Fruit fly (Drosophila melanogaster) whole organism, embryonic: ENCODE results near the gene AP-1sigma.

Experiments used
- CG10267 ChIP-seq: fragments of 200-800 bp; sonication (Bioruptor generic); optimal IDR thresholded peaks from 2 replicates; lab custom pipeline; 2018; ENCODE audit warnings: missing biosample characterization, mild to moderate bottlenecking, missing genetic modification characterization, moderate library complexity
- CG11560 ChIP-seq: fragments of 200-800 bp; sonication (Bioruptor generic); IDR thresholded peaks from 3 replicates; pipeline ENCODE4 v1.3.6; 2022; ENCODE audit warnings: missing biosample characterization, missing genetic modification characterization
- CG11695 ChIP-seq: fragments of 200-800 bp; sonication (Bioruptor generic); IDR thresholded peaks from 3 replicates; pipeline ENCODE4 v1.3.6; 2022; ENCODE audit warnings: missing biosample characterization, missing genetic modification characterization
- CG12744 ChIP-seq: fragments of 200-800 bp; sonication (Bioruptor generic); optimal IDR thresholded peaks from 2 replicates; lab custom pipeline; 2016; ENCODE audit warnings: missing biosample characterization, missing genetic modification characterization
- CG13894 ChIP-seq: fragments of 200-800 bp; sonication (Bioruptor generic); optimal IDR thresholded peaks from 3 replicates; lab custom pipeline; 2018; ENCODE audit warnings: missing biosample characterization, mild to moderate bottlenecking, missing genetic modification characterization, moderate library complexity
- CG14014 ChIP-seq: fragments of 200-800 bp; sonication (Bioruptor generic); IDR thresholded peaks from 2 replicates; pipeline ENCODE4 v1.3.6; 2022; ENCODE audit warnings: missing biosample characterization, missing genetic modification characterization
- CG14965 ChIP-seq: fragments of 200-800 bp; sonication (Bioruptor generic); optimal IDR thresholded peaks from 2 replicates; lab custom pipeline; 2016; ENCODE audit warnings: missing biosample characterization, missing genetic modification characterization, borderline replicate concordance
- CG15011 ChIP-seq: fragments of 200-800 bp; sonication (Bioruptor generic); optimal IDR thresholded peaks from 3 replicates; lab custom pipeline; 2018; ENCODE audit warnings: missing biosample characterization, mild to moderate bottlenecking, missing genetic modification characterization
- CG15269 ChIP-seq: fragments of 200-800 bp; sonication (Bioruptor generic); optimal IDR thresholded peaks from 2 replicates; lab custom pipeline; 2018; ENCODE audit warnings: missing biosample characterization, mild to moderate bottlenecking, missing genetic modification characterization, moderate library complexity
- CG15601 ChIP-seq: fragments of 200-800 bp; sonication (Bioruptor generic); optimal IDR thresholded peaks from 3 replicates; lab custom pipeline; 2019; ENCODE audit warnings: missing biosample characterization, mild to moderate bottlenecking, missing genetic modification characterization, moderate library complexity
- CG17802 ChIP-seq: fragments of 200-800 bp; sonication (Bioruptor generic); optimal IDR thresholded peaks from 2 replicates; lab custom pipeline; 2018; ENCODE audit warnings: missing biosample characterization, mild to moderate bottlenecking, missing genetic modification characterization, moderate library complexity
- CG1792 ChIP-seq: fragments of 200-800 bp; sonication (Bioruptor generic); optimal IDR thresholded peaks from 2 replicates; lab custom pipeline; 2016; ENCODE audit warnings: missing biosample characterization, missing genetic modification characterization
- CG18476 ChIP-seq: fragments of 200-800 bp; sonication (Bioruptor generic); optimal IDR thresholded peaks from 2 replicates; lab custom pipeline; 2016; ENCODE audit warnings: missing biosample characterization, mild to moderate bottlenecking, missing genetic modification characterization
- CG18764 ChIP-seq: fragments of 200-800 bp; sonication (Bioruptor generic); optimal IDR thresholded peaks from 3 replicates; lab custom pipeline; 2016; ENCODE audit warnings: missing biosample characterization, missing genetic modification characterization
- CG3065 ChIP-seq: fragments of 200-800 bp; sonication (Bioruptor generic); optimal IDR thresholded peaks from 2 replicates; lab custom pipeline; 2016; ENCODE audit warnings: missing biosample characterization, missing genetic modification characterization
- CG32772 ChIP-seq: fragments of 200-800 bp; sonication (Bioruptor generic); IDR thresholded peaks from 2 replicates; pipeline ENCODE4 v1.3.6; 2022; ENCODE audit warnings: missing biosample characterization, missing genetic modification characterization
- CG34422 ChIP-seq: fragments of 200-800 bp; sonication (Bioruptor generic); IDR thresholded peaks from 3 replicates; pipeline ENCODE4 v1.3.6; 2022; ENCODE audit warnings: missing biosample characterization, missing genetic modification characterization
- CG6654 ChIP-seq: fragments of 200-800 bp; sonication (Bioruptor generic); optimal IDR thresholded peaks from 2 replicates; lab custom pipeline; 2017; ENCODE audit warnings: missing biosample characterization, mild to moderate bottlenecking, missing genetic modification characterization
- CG7372 ChIP-seq: fragments of 200-800 bp; sonication (Bioruptor generic); IDR thresholded peaks from 2 replicates; pipeline ENCODE4 v1.3.6; 2022; ENCODE audit warnings: missing biosample characterization, missing genetic modification characterization
- CG8281 ChIP-seq: fragments of 200-800 bp; sonication (Bioruptor generic); optimal IDR thresholded peaks from 2 replicates; lab custom pipeline; 2018; ENCODE audit warnings: missing biosample characterization, mild to moderate bottlenecking, missing genetic modification characterization, moderate library complexity
- CG9932 ChIP-seq: fragments of 200-800 bp; sonication (Bioruptor generic); IDR thresholded peaks from 2 replicates; pipeline ENCODE4 v1.3.6; 2022; ENCODE audit warnings: missing biosample characterization, missing genetic modification characterization
- Dip3 ChIP-seq: fragments of 200-800 bp; sonication (Bioruptor generic); optimal IDR thresholded peaks from 3 replicates; lab custom pipeline; 2016; ENCODE audit warnings: missing biosample characterization, missing genetic modification characterization
- Doc3 ChIP-seq: fragments of 200-800 bp; sonication (Bioruptor generic); IDR thresholded peaks from 3 replicates; pipeline ENCODE4 v1.3.6; 2022; ENCODE audit warnings: missing biosample characterization, missing genetic modification characterization; ENCODE audit not compliant: partially characterized antibody
- Dref ChIP-seq: fragments of 200-800 bp; sonication (Bioruptor generic); IDR thresholded peaks from 2 replicates; pipeline ENCODE4 v1.3.6; 2022; ENCODE audit warnings: missing biosample characterization, missing genetic modification characterization
- Fer2 ChIP-seq: fragments of 200-800 bp; sonication (Bioruptor generic); optimal IDR thresholded peaks from 2 replicates; lab custom pipeline; 2018; ENCODE audit warnings: missing biosample characterization, mild to moderate bottlenecking, missing genetic modification characterization, moderate library complexity
- Hey ChIP-seq: fragments of 200-800 bp; sonication (Bioruptor generic); optimal IDR thresholded peaks from 3 replicates; lab custom pipeline; 2018; ENCODE audit warnings: missing biosample characterization, mild to moderate bottlenecking, missing genetic modification characterization
- Hmx ChIP-seq: fragments of 200-800 bp; sonication (Bioruptor generic); optimal IDR thresholded peaks from 2 replicates; lab custom pipeline; 2016; ENCODE audit warnings: missing biosample characterization, missing genetic modification characterization
- Hr39 ChIP-seq: fragments of >200 bp; optimal IDR thresholded peaks from 2 replicates; lab custom pipeline; 2017
- MBD-R2 ChIP-seq: fragments of 200-800 bp; sonication (Bioruptor generic); IDR thresholded peaks from 2 replicates; pipeline ENCODE4 v1.3.6; 2022; ENCODE audit warnings: missing biosample characterization, missing genetic modification characterization
- Ptx1 ChIP-seq: fragments of 200-800 bp; sonication (Bioruptor generic); IDR thresholded peaks from 2 replicates; pipeline ENCODE4 v1.3.6; 2022; ENCODE audit warnings: missing biosample characterization, missing genetic modification characterization
- Usf ChIP-seq: fragments of 200-800 bp; sonication (Bioruptor generic); optimal IDR thresholded peaks from 2 replicates; lab custom pipeline; 2017; ENCODE audit warnings: missing genotype, missing biosample characterization, missing genetic modification characterization
- aop ChIP-seq: fragments of 200-800 bp; sonication (Bioruptor generic); IDR thresholded peaks from 2 replicates; pipeline ENCODE4 v1.3.6; 2022; ENCODE audit warnings: missing biosample characterization, missing genetic modification characterization
- bab2 ChIP-seq: fragments of 200-800 bp; sonication (Bioruptor generic); optimal IDR thresholded peaks from 2 replicates; lab custom pipeline; 2016; ENCODE audit warnings: missing biosample characterization, missing genetic modification characterization
- caup ChIP-seq: fragments of 200-800 bp; sonication (Bioruptor generic); optimal IDR thresholded peaks from 3 replicates; lab custom pipeline; 2017; ENCODE audit warnings: missing biosample characterization, mild to moderate bottlenecking, missing genetic modification characterization, moderate library complexity; ENCODE audit not compliant: severe bottlenecking
- cwo ChIP-seq: fragments of 200-800 bp; sonication (Bioruptor generic); optimal IDR thresholded peaks from 3 replicates; lab custom pipeline; 2017; ENCODE audit warnings: missing biosample characterization, missing genetic modification characterization, mild to moderate bottlenecking, moderate library complexity, missing genetic modification reagents
- dmrt11E ChIP-seq: fragments of 200-800 bp; sonication (Bioruptor generic); optimal IDR thresholded peaks from 3 replicates; lab custom pipeline; 2018; ENCODE audit warnings: missing biosample characterization, mild to moderate bottlenecking, missing genetic modification characterization, moderate library complexity
- eyg ChIP-seq: fragments of 200-800 bp; sonication (Bioruptor generic); optimal IDR thresholded peaks from 3 replicates; lab custom pipeline; 2016; ENCODE audit warnings: missing biosample characterization, missing genetic modification characterization
- ftz-f1 ChIP-seq: fragments of 200-800 bp; sonication (Bioruptor generic); optimal IDR thresholded peaks from 2 replicates; lab custom pipeline; 2016; ENCODE audit warnings: missing biosample characterization, missing genetic modification characterization
- gcm2 ChIP-seq: fragments of 200-800 bp; sonication (Bioruptor generic); optimal IDR thresholded peaks from 2 replicates; lab custom pipeline; 2016; ENCODE audit warnings: missing biosample characterization, missing genetic modification characterization
- klu ChIP-seq: fragments of 200-800 bp; sonication (Bioruptor generic); IDR thresholded peaks from 2 replicates; pipeline ENCODE4 v1.3.6; 2022; ENCODE audit warnings: missing biosample characterization, missing genetic modification characterization
- nmo ChIP-seq: fragments of 200-800 bp; sonication (Bioruptor generic); optimal IDR thresholded peaks from 2 replicates; lab custom pipeline; 2018; ENCODE audit warnings: missing biosample characterization, mild to moderate bottlenecking, missing genetic modification characterization, moderate library complexity
- odd ChIP-seq: fragments of 200-800 bp; sonication (Bioruptor generic); optimal IDR thresholded peaks from 2 replicates; lab custom pipeline; 2017; ENCODE audit warnings: missing biosample characterization, mild to moderate bottlenecking, missing genetic modification characterization
- psq ChIP-seq: fragments of 200-800 bp; sonication (Bioruptor generic); optimal IDR thresholded peaks from 2 replicates; lab custom pipeline; 2017; ENCODE audit warnings: missing biosample characterization, missing genetic modification characterization
- pzg ChIP-seq: fragments of 200-800 bp; sonication (Bioruptor generic); optimal IDR thresholded peaks from 3 replicates; lab custom pipeline; 2018; ENCODE audit warnings: missing biosample characterization, mild to moderate bottlenecking, missing genetic modification characterization, moderate library complexity
- schlank ChIP-seq: fragments of 200-800 bp; sonication (Bioruptor generic); optimal IDR thresholded peaks from 2 replicates; lab custom pipeline; 2018; ENCODE audit warnings: missing biosample characterization, mild to moderate bottlenecking, missing genetic modification characterization
- sim ChIP-seq: fragments of 200-800 bp; sonication (Bioruptor generic); IDR thresholded peaks from 2 replicates; pipeline ENCODE4 v1.3.6; 2022; ENCODE audit warnings: missing biosample characterization, missing genetic modification characterization
- sima ChIP-seq: fragments of 200-800 bp; sonication (Bioruptor generic); optimal IDR thresholded peaks from 2 replicates; lab custom pipeline; 2016; ENCODE audit warnings: missing biosample characterization, missing genetic modification characterization
- ssp ChIP-seq: fragments of 200-800 bp; sonication (Bioruptor generic); IDR thresholded peaks from 2 replicates; pipeline ENCODE4 v1.3.6; 2022; ENCODE audit warnings: missing biosample characterization, missing genetic modification characterization
- usp ChIP-seq: fragments of >200 bp; optimal IDR thresholded peaks from 2 replicates; lab custom pipeline; 2017; ENCODE audit warnings: missing biosample characterization, missing genetic modification characterization
- vvl ChIP-seq: fragments of 200-800 bp; sonication (Bioruptor generic); IDR thresholded peaks from 2 replicates; pipeline ENCODE4 v1.3.6; 2022; ENCODE audit warnings: missing biosample characterization, missing genetic modification characterization
- wor ChIP-seq: fragments of 200-800 bp; sonication (Bioruptor generic); IDR thresholded peaks from 2 replicates; pipeline ENCODE4 v1.3.6; 2022; ENCODE audit warnings: missing biosample characterization, missing genetic modification characterization
- zfh2 ChIP-seq: fragments of 200-800 bp; sonication (Bioruptor generic); optimal IDR thresholded peaks from 2 replicates; lab custom pipeline; 2016; ENCODE audit warnings: missing biosample characterization, missing genetic modification characterization

Gene AP-1sigma

dm6 chr3R:23986479-23986930 is 28.1 kb downstream of the AP-1sigma start, which contains the start of the genes CG13603 and CG5902 (continued):
- TF ChIP-seq CG11560 (tag; lab: Robert Waterston, UW) = no peak
- no peak for TF ChIP-seq sim
- peak; percentile 55 for TF ChIP-seq ftz-f1 (GFP tag; lab: Kevin White, UChicago)
- TF ChIP-seq ssp (GFP tag; lab: Robert Waterston, UW) = peak; percentile 35; the same call in 1 of the 2 replicates
- TF ChIP-seq psq = no peak
- no peak for TF ChIP-seq CG15601 (tag; lab: Kevin White, UChicago)
- TF ChIP-seq nmo (GFP tag; lab: Kevin White, UChicago) = peak; percentile 82
- no peak for TF ChIP-seq zfh2 (GFP tag; lab: Kevin White, UChicago)
- TF ChIP-seq gcm2 (GFP tag; lab: Kevin White, UChicago) = peak; percentile 61
- TF ChIP-seq pzg (GFP tag; lab: Kevin White, UChicago) = peak; percentile 86
- TF ChIP-seq sima (GFP tag; lab: Kevin White, UChicago) = no peak
- no peak for TF ChIP-seq eyg
- TF ChIP-seq vvl (GFP tag; lab: Robert Waterston, UW) = peak; percentile 65; the same call in 1 of the 2 replicates
- no peak for TF ChIP-seq CG11695 (GFP tag; lab: Robert Waterston, UW)
- TF ChIP-seq Hmx (GFP tag; lab: Kevin White, UChicago) = no peak
- TF ChIP-seq Fer2 (tag; lab: Kevin White, UChicago) = no peak
- TF ChIP-seq CG14014 (GFP tag; lab: Robert Waterston, UW) = peak; percentile 13; the same call in 1 of the 2 replicates
- no peak for TF ChIP-seq caup (GFP tag; lab: Kevin White, UChicago)
- TF ChIP-seq schlank = no peak
- TF ChIP-seq CG1792 (GFP tag; lab: Kevin White, UChicago) = no peak
- TF ChIP-seq CG15011 (GFP tag; lab: Kevin White, UChicago) = no peak
- peak; percentile 66 for TF ChIP-seq Doc3 (GFP tag; lab: Robert Waterston, UW)
- TF ChIP-seq klu = no peak
- no peak for TF ChIP-seq CG15269 (tag; lab: Kevin White, UChicago)
- no peak for TF ChIP-seq CG14965 (GFP tag; lab: Kevin White, UChicago)
- TF ChIP-seq CG13894 (tag; lab: Kevin White, UChicago) = no peak
- no peak for TF ChIP-seq cwo (GFP tag; lab: Kevin White, UChicago)
- peak; percentile 96 for TF ChIP-seq CG10267 (tag; lab: Kevin White, UChicago)
- TF ChIP-seq CG9932 = peak; percentile 76
- no peak for TF ChIP-seq aop
- TF ChIP-seq CG8281 (tag; lab: Kevin White, UChicago) = no peak
- peak; percentile 25 for TF ChIP-seq odd (GFP tag; lab: Kevin White, UChicago)
- no peak for TF ChIP-seq CG6654 (GFP tag; lab: Kevin White, UChicago)
- peak; percentile 26 for TF ChIP-seq bab2 (GFP tag; lab: Kevin White, UChicago)
- TF ChIP-seq dmrt11E = no peak
- peak; percentile 93 for TF ChIP-seq Dref (GFP tag; lab: Robert Waterston, UW)
- peak; percentile 93 for TF ChIP-seq MBD-R2 (GFP tag; lab: Robert Waterston, UW)
- no peak for TF ChIP-seq Hey
- no peak for TF ChIP-seq Usf (GFP tag; lab: Kevin White, UChicago)
- no peak for TF ChIP-seq CG17802
- TF ChIP-seq wor (GFP tag; lab: Robert Waterston, UW) = no peak
- no peak for TF ChIP-seq CG18476 (GFP tag; lab: Kevin White, UChicago)
- no peak for TF ChIP-seq usp (GFP tag; lab: Kevin White, UChicago)
- no peak for TF ChIP-seq CG7372
- no peak for TF ChIP-seq CG3065 (GFP tag; lab: Kevin White, UChicago)
- 0 out of 2 replicates have a peak, but pooled peaks have one; percentile 44 for TF ChIP-seq Ptx1 (GFP tag; lab: Robert Waterston, UW)
- no peak for TF ChIP-seq CG12744
- TF ChIP-seq CG32772 = no peak; the same call in 1 of the 2 replicates
- TF ChIP-seq CG34422 = peak; percentile 61
- no peak for TF ChIP-seq Hr39 (lab: Kevin White, UChicago)
- TF ChIP-seq CG18764 (GFP tag; lab: Kevin White, UChicago) = peak; percentile 4
- peak; percentile 35 for TF ChIP-seq Dip3 (GFP tag; lab: Kevin White, UChicago)
